Fruit fly (Drosophila melanogaster): ENCODE results near the gene GC1.

GC1 gene

dm6 chr3R:11948903-11949358 lies 18.6 kb upstream of the GC1 start, which contains the start of gene Cad87A (continued):
- TF ChIP-seq inv (GFP tag; IDR thresholded peaks at IDR 0.05; ENCODE audit: partially characterized antibody) (no peak), Hsf (GFP tag; optimal IDR thresholded peaks at IDR 0.05) (no peak), CG7357 (GFP tag; IDR thresholded peaks at IDR 0.05) (no peak), danr (GFP tag; IDR thresholded peaks at IDR 0.05) (no peak), CG1529 (GFP tag; optimal IDR thresholded peaks at IDR 0.05) (no peak), lab (GFP tag; optimal IDR thresholded peaks at IDR 0.05) (peak; percentile 51), CG6813 (GFP tag; optimal IDR thresholded peaks at IDR 0.05) (peak; percentile 11), CG31441 (GFP tag; IDR thresholded peaks at IDR 0.05) (no peak), Dek (tag; optimal IDR thresholded peaks at IDR 0.05) (no peak), lmd (GFP tag; IDR thresholded peaks at IDR 0.05) (no peak), nom (GFP tag; optimal IDR thresholded peaks at IDR 0.05) (peak; percentile 77), esg (GFP tag; conservative IDR thresholded peaks at IDR 0.05) (no peak), CG5953 (GFP tag; IDR thresholded peaks at IDR 0.05) (no peak), B-H2 (GFP tag; optimal IDR thresholded peaks at IDR 0.05) (peak; percentile 6), toy (GFP tag; IDR thresholded peaks at IDR 0.05) (no peak), chn (GFP tag; optimal IDR thresholded peaks at IDR 0.05) (no peak), wdn (GFP tag; IDR thresholded peaks at IDR 0.05) (no peak), tio (GFP tag; optimal IDR thresholded peaks at IDR 0.05) (no peak), amos (GFP tag; IDR thresholded peaks at IDR 0.05; ENCODE audit: partially characterized antibody) (no peak), CG2120 (GFP tag; optimal IDR thresholded peaks at IDR 0.05) (no peak), peb (GFP tag; IDR thresholded peaks at IDR 0.05) (no peak), org-1 (GFP tag; optimal IDR thresholded peaks at IDR 0.05) (no peak), br (optimal IDR thresholded peaks at IDR 0.05) (no peak), CG1233 (GFP tag; optimal IDR thresholded peaks at IDR 0.05) (no peak), chinmo (GFP tag; IDR thresholded peaks at IDR 0.05; ENCODE audit: partially characterized antibody) (no peak), C15 (GFP tag; IDR thresholded peaks at IDR 0.05) (no peak), Neu2 (GFP tag; optimal IDR thresholded peaks at IDR 0.05; ENCODE audit: borderline replicate concordance) (no peak), CG2202 (tag; optimal IDR thresholded peaks at IDR 0.05) (peak; percentile 23), sd (tag; optimal IDR thresholded peaks at IDR 0.05) (peak; percentile 71), Fer1 (GFP tag; optimal IDR thresholded peaks at IDR 0.05) (peak; percentile 41), HmgD (GFP tag; optimal IDR thresholded peaks at IDR 0.05) (peak; percentile 38), CG31388 (GFP tag; optimal IDR thresholded peaks at IDR 0.05) (no peak), CG17385 (GFP tag; optimal IDR thresholded peaks at IDR 0.05) (no peak), CG13296 (GFP tag; optimal IDR thresholded peaks at IDR 0.05) (peak; percentile 45), CG10321 (GFP tag; IDR thresholded peaks at IDR 0.05) (no peak), cato (GFP tag; optimal IDR thresholded peaks at IDR 0.05; ENCODE audit: borderline replicate concordance) (no peak), gsb-n (tag; optimal IDR thresholded peaks at IDR 0.05) (peak; percentile 66), dm (GFP tag; optimal IDR thresholded peaks at IDR 0.05) (no peak), dmrt11E (tag; optimal IDR thresholded peaks at IDR 0.05) (no peak), sob (GFP tag; IDR thresholded peaks at IDR 0.05) (no peak), ind (GFP tag; optimal IDR thresholded peaks at IDR 0.05) (no peak), CTCF (GFP tag; optimal IDR thresholded peaks at IDR 0.05) (no peak), Kr (GFP tag; optimal IDR thresholded peaks at IDR 0.05) (no peak), stwl (tag; optimal IDR thresholded peaks at IDR 0.05) (peak; percentile 53), vnd (GFP tag; IDR thresholded peaks at IDR 0.05; ENCODE audit: partially characterized antibody) (no peak), rib (GFP tag; IDR thresholded peaks at IDR 0.05) (no peak), CG13287 (GFP tag; IDR thresholded peaks at IDR 0.05; ENCODE audit: partially characterized antibody) (no peak), al (GFP tag; IDR thresholded peaks at IDR 0.05) (no peak), Antp (GFP tag; optimal IDR thresholded peaks at IDR 0.05) (no peak), CG30431 (GFP tag; optimal IDR thresholded peaks at IDR 0.05) (no peak), odd (GFP tag; optimal IDR thresholded peaks at IDR 0.05) (no peak), lilli (GFP tag; optimal IDR thresholded peaks at IDR 0.05) (no peak), Sin3A (optimal IDR thresholded peaks at IDR 0.05) (no peak)
